Worm (Caenorhabditis elegans) whole organism, late embryonic: ENCODE measurements around the gene nlp-78.

Experiments used
- C38D4.7 ChIP-seq: fragments of 200-800 bp; sonication (Bioruptor generic); optimal IDR thresholded peaks from 2 replicates; lab custom pipeline; 2018; ENCODE audit warnings: mild to moderate bottlenecking, missing genetic modification characterization, moderate library complexity, missing compliant biosample characterization
- F13H6.1 ChIP-seq: sonication (generic microtip); optimal IDR thresholded peaks from 2 replicates; lab custom pipeline; 2016; ENCODE audit warnings: missing genetic modification characterization, missing compliant biosample characterization
- T23F11.4 ChIP-seq: fragments of 200-800 bp; sonication (Bioruptor generic); optimal IDR thresholded peaks from 2 replicates; lab custom pipeline; 2018; ENCODE audit warnings: mild to moderate bottlenecking, missing genetic modification characterization, missing compliant biosample characterization
- Y22D7AL.16 ChIP-seq: sonication (generic microtip); optimal IDR thresholded peaks from 2 replicates; lab custom pipeline; 2016; ENCODE audit warnings: missing genetic modification characterization, missing compliant biosample characterization
- ahr-1 ChIP-seq: sonication (generic microtip); optimal IDR thresholded peaks from 2 replicates; lab custom pipeline; 2016; ENCODE audit warnings: missing genetic modification characterization, missing compliant biosample characterization
- ceh-14 ChIP-seq: sonication (generic microtip); optimal IDR thresholded peaks from 2 replicates; lab custom pipeline; 2016; ENCODE audit warnings: missing genotype, missing genetic modification characterization, missing compliant biosample characterization
- ceh-18 ChIP-seq: sonication (generic microtip); optimal IDR thresholded peaks from 2 replicates; lab custom pipeline; 2016; ENCODE audit warnings: missing genetic modification characterization, missing compliant biosample characterization
- ceh-24 ChIP-seq: sonication (generic microtip); optimal IDR thresholded peaks from 2 replicates; lab custom pipeline; 2016; ENCODE audit warnings: mild to moderate bottlenecking, missing genetic modification characterization, missing compliant biosample characterization
- ceh-30 ChIP-seq: fragments of 150-350 bp; optimal IDR thresholded peaks from 2 replicates; lab custom pipeline; 2014; ENCODE audit warnings: missing biosample characterization, missing genetic modification characterization
- ceh-48 ChIP-seq: sonication (generic microtip); optimal IDR thresholded peaks from 2 replicates; lab custom pipeline; 2016; ENCODE audit warnings: missing genetic modification characterization, inconsistent platforms, missing compliant biosample characterization
- ceh-6 ChIP-seq: fragments of 200-800 bp; sonication (Bioruptor generic); optimal IDR thresholded peaks from 2 replicates; lab custom pipeline; 2018; ENCODE audit warnings: mild to moderate bottlenecking, missing genetic modification characterization, missing compliant biosample characterization
- elt-2 ChIP-seq: sonication (generic microtip); optimal IDR thresholded peaks from 2 replicates; lab custom pipeline; 2016; ENCODE audit warnings: missing genetic modification reagents, missing genetic modification characterization, missing compliant biosample characterization
- elt-4 ChIP-seq: sonication (generic microtip); optimal IDR thresholded peaks from 2 replicates; lab custom pipeline; 2016; ENCODE audit warnings: missing genetic modification characterization, missing compliant biosample characterization
- ets-4 ChIP-seq: sonication (generic microtip); optimal IDR thresholded peaks from 2 replicates; lab custom pipeline; 2016; ENCODE audit warnings: missing genetic modification characterization, missing compliant biosample characterization
- eyg-1 ChIP-seq: sonication (generic microtip); optimal IDR thresholded peaks from 2 replicates; lab custom pipeline; 2016; ENCODE audit warnings: missing genotype, missing genetic modification characterization, missing compliant biosample characterization
- fkh-6 ChIP-seq: sonication (generic microtip); optimal IDR thresholded peaks from 2 replicates; lab custom pipeline; 2016; ENCODE audit warnings: missing genetic modification characterization, missing compliant biosample characterization
- gmeb-2 ChIP-seq: sonication (generic microtip); optimal IDR thresholded peaks from 2 replicates; lab custom pipeline; 2016; ENCODE audit warnings: missing genetic modification characterization, inconsistent platforms, missing compliant biosample characterization
- hlh-13 ChIP-seq: fragments of 200-800 bp; sonication (Bioruptor generic); optimal IDR thresholded peaks from 2 replicates; lab custom pipeline; 2018; ENCODE audit warnings: mild to moderate bottlenecking, missing genetic modification characterization, missing compliant biosample characterization
- hlh-15 ChIP-seq: sonication (generic microtip); optimal IDR thresholded peaks from 2 replicates; lab custom pipeline; 2016; ENCODE audit warnings: missing genetic modification characterization, missing compliant biosample characterization
- lin-11 ChIP-seq: fragments of 200-800 bp; sonication (Bioruptor generic); optimal IDR thresholded peaks from 2 replicates; lab custom pipeline; 2018; ENCODE audit warnings: mild to moderate bottlenecking, missing genetic modification characterization, missing compliant biosample characterization
- mec-3 ChIP-seq: sonication (generic microtip); optimal IDR thresholded peaks from 2 replicates; lab custom pipeline; 2016; ENCODE audit warnings: borderline replicate concordance, missing genetic modification characterization, missing compliant biosample characterization
- nhr-11 ChIP-seq: fragments of 150-350 bp; optimal IDR thresholded peaks from 2 replicates; lab custom pipeline; 2014; ENCODE audit warnings: missing biosample characterization, missing genetic modification characterization
- npax-4 ChIP-seq: sonication (generic microtip); optimal IDR thresholded peaks from 2 replicates; lab custom pipeline; 2016; ENCODE audit warnings: missing genetic modification characterization, missing compliant biosample characterization
- odd-2 ChIP-seq: sonication (generic microtip); optimal IDR thresholded peaks from 2 replicates; lab custom pipeline; 2017; ENCODE audit warnings: antibody characterized with exemption, mild to moderate bottlenecking, missing genetic modification characterization, missing compliant biosample characterization
- pax-1 ChIP-seq: fragments of 150-350 bp; optimal IDR thresholded peaks from 2 replicates; lab custom pipeline; 2014; ENCODE audit warnings: missing biosample characterization, missing genetic modification characterization
- pha-2 ChIP-seq: sonication (generic microtip); optimal IDR thresholded peaks from 2 replicates; lab custom pipeline; 2017; ENCODE audit warnings: mild to moderate bottlenecking, missing genetic modification characterization, missing compliant biosample characterization
- pha-4 ChIP-seq: fragments of 150-350 bp; optimal IDR thresholded peaks from 2 replicates; lab custom pipeline; 2018; ENCODE audit warnings: missing biosample characterization, missing genetic modification reagents, missing genetic modification characterization
- pros-1 ChIP-seq: fragments of 150-350 bp; optimal IDR thresholded peaks from 2 replicates; lab custom pipeline; 2014; ENCODE audit warnings: missing biosample characterization, missing genetic modification reagents, missing genetic modification characterization
- rnt-1 ChIP-seq: sonication (generic microtip); optimal IDR thresholded peaks from 2 replicates; lab custom pipeline; 2016; ENCODE audit warnings: missing genetic modification characterization, missing compliant biosample characterization
- sox-2 ChIP-seq: fragments of 200-800 bp; sonication (Bioruptor generic); IDR thresholded peaks from 2 replicates; pipeline ENCODE4 v1.3.6; 2022; ENCODE audit warnings: missing genetic modification reagents, missing genetic modification characterization, missing compliant biosample characterization
- sox-4 ChIP-seq: sonication (generic microtip); optimal IDR thresholded peaks from 2 replicates; lab custom pipeline; 2017; ENCODE audit warnings: mild to moderate bottlenecking, missing genetic modification characterization, inconsistent platforms, missing compliant biosample characterization
- syd-9 ChIP-seq: sonication (generic microtip); optimal IDR thresholded peaks from 2 replicates; lab custom pipeline; 2016; ENCODE audit warnings: mild to moderate bottlenecking, missing genetic modification characterization, moderate library complexity, missing compliant biosample characterization
- tbx-7 ChIP-seq: sonication (generic microtip); optimal IDR thresholded peaks from 2 replicates; lab custom pipeline; 2016; ENCODE audit warnings: missing genotype, missing genetic modification characterization, missing compliant biosample characterization
- ttx-3 ChIP-seq: sonication (generic microtip); optimal IDR thresholded peaks from 2 replicates; lab custom pipeline; 2016; ENCODE audit warnings: missing genetic modification reagents, missing genetic modification characterization, missing compliant biosample characterization
- unc-3 ChIP-seq, 2 experiments: fragments of 200-800 bp in 1 of 2; sonication (Bioruptor generic) in 1 of 2; sonication (generic microtip) in 1 of 2; conservative IDR thresholded peaks in 1 of 2; optimal IDR thresholded peaks in 1 of 2; 2 replicates each; pipeline versions ENCODE4 v1.3.6 to Lab custom; 2016 to 2022; ENCODE audit warnings: missing compliant biosample characterization in 2 of 2, missing genetic modification characterization in 2 of 2, missing genetic modification reagents in 1 of 2
- unc-55 ChIP-seq: sonication (generic microtip); optimal IDR thresholded peaks from 2 replicates; lab custom pipeline; 2017; ENCODE audit warnings: missing biosample characterization, missing genetic modification reagents, missing genetic modification characterization

Gene nlp-78

DNA sequence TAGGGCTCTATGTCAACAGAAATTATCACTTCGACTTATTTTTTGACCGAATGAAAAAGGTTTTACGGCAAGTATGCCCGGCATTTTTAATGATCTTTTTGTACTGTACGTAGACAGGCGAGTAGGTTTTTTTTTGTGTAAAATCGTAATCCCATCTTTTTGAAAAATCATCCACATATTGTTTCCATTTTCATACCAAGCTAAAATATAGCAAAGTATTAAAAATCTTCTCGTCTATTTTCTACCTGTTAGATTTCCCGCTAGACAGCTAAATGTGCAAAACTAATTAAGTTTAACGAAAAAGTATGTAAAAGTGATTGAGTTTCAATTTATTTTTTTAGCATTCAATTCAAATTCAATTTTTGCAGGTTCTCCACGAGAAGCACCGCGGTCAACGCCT is 4.6 kb upstream of the nlp-78 start, which contains the start of gene C16D2.1:
TSS of gene C16D2.1 (plus strand) at position 301 of the 400 bp plus-strand sequence.
- TF ChIP-seq nhr-11 (no peak), fkh-6 (tag; lab: Kevin White, UChicago) (no peak), ceh-48 (tag; lab: Kevin White, UChicago) (no peak), lin-11 (tag; lab: Kevin White, UChicago) (no peak), ceh-18 (tag; lab: Kevin White, UChicago) (no peak), unc-3 (GFP tag; conservative IDR thresholded peaks at IDR 0.05; lab: Robert Waterston, UW) (no peak), unc-3 (tag; optimal IDR thresholded peaks at IDR 0.05; lab: Kevin White, UChicago) (no peak), rnt-1 (tag; lab: Kevin White, UChicago) (no peak), unc-55 (GFP tag; lab: Kevin White, UChicago) (no peak), pros-1 (tag; lab: Kevin White, UChicago) (no peak), sox-4 (tag; lab: Kevin White, UChicago) (no peak), ceh-14 (tag; lab: Kevin White, UChicago) (no peak), pha-4 (no peak), ttx-3 (no peak), elt-4 (tag; lab: Kevin White, UChicago) (no peak), hlh-15 (no peak), gmeb-2 (tag; lab: Kevin White, UChicago) (no peak), ceh-24 (tag; lab: Kevin White, UChicago) (no peak), ceh-6 (GFP tag; lab: Kevin White, UChicago) (no peak), eyg-1 (tag; lab: Kevin White, UChicago) (no peak), elt-2 (tag; lab: Kevin White, UChicago) (no peak)

DNA sequence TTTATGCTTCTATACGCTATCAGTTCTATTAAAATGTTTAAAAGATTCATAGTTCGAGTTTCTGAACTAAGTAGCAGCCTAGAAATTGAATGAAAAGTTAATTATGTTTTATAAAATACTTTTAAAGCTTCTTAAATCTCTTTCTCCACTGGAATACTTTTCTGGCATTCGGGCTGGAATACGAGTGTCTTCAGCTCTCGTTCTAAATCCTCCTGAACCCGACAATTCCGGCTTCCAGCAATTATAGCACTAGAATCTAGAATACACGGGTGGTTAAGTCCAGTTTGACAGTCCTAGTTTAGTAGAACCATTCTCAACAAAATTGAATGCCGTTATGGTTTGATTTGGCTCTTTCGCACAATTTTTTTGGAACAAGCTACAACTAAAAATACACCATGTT is 3.6 kb upstream of the nlp-78 start:
- no peak for TF ChIP-seq mec-3 (tag; lab: Kevin White, UChicago)
- no peak for TF ChIP-seq Y22D7AL.16 (tag; lab: Kevin White, UChicago)
- no peak for TF ChIP-seq pax-1 (tag; lab: Kevin White, UChicago)
- TF ChIP-seq sox-4 (tag; lab: Kevin White, UChicago) = no peak
- no peak for TF ChIP-seq nhr-11
- no peak for TF ChIP-seq npax-4 (tag; lab: Kevin White, UChicago)
- TF ChIP-seq syd-9 (tag; lab: Kevin White, UChicago) = no peak
- TF ChIP-seq elt-2 (tag; lab: Kevin White, UChicago) = no peak
- no peak for TF ChIP-seq T23F11.4
- no peak for TF ChIP-seq hlh-15
- no peak for TF ChIP-seq tbx-7 (tag; lab: Kevin White, UChicago)
- no peak for TF ChIP-seq C38D4.7 (GFP tag; lab: Kevin White, UChicago)
- TF ChIP-seq, all 69 proteins: peak for 0

DNA sequence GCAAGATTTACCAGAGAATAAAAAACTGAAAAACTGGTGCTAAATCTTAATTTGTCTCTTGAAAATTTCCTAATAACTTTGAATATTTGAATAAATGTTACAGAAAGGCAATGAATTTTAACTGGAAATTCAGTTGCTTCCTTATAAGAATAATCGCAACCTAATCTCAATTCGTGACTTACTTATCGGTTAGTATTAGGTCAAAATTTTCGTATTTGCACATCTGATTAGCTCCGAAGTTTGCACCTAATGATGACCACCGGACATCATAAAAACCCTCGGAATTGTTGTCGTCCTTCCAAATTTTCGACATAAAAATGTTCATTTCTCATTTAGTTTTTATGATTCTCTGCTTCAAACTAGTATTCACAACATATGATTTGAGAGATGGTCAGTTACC is 1.8 kb downstream of the nlp-78 start, which contains the start of gene C16D2.3:
TSS of gene C16D2.3 (plus strand) at position 301 of the 400 bp plus-strand sequence.
- no peak for TF ChIP-seq sox-4 (tag; lab: Kevin White, UChicago)

DNA sequence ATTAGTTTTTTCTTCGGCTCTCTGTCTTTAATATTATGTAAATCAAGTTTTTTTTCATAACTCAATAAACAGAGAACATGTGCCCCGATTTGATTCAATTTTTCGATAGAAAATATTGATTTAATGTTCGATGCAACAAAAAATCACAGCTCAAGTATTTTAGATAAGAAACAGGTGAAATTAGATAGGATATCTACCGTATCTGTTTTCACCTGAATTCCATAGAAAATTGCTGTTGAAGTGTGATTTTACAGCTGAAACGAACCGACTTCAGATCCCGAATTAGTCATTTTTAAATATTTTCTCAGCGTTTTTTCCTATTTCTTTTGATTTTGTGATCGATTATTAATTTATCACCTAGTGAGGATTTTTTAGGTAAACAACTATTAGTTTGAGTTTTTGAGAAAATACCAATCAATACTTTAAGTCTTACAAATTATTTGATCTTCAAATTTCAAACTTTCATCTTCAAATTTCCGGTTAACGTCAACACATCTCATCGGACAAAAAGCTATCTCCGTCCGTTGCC is 3.3 kb downstream of the nlp-78 start, which contains the start of gene Y9C2UA.1:
TSS of gene Y9C2UA.1 (plus strand) at position 479 of the 529 bp plus-strand sequence.
- TF ChIP-seq F13H6.1 (tag; lab: Kevin White, UChicago) (no peak), ceh-30 (no peak), pros-1 (tag; lab: Kevin White, UChicago) (no peak), ahr-1 (tag; lab: Kevin White, UChicago) (no peak), sox-2 (GFP tag; lab: Robert Waterston, UW) (no peak), ceh-24 (tag; lab: Kevin White, UChicago) (no peak), hlh-13 (GFP tag; lab: Kevin White, UChicago) (no peak), T23F11.4 (no peak), ets-4 (no peak), unc-55 (GFP tag; lab: Kevin White, UChicago) (no peak), pha-2 (no peak), odd-2 (tag; lab: Kevin White, UChicago) (no peak), lin-11 (tag; lab: Kevin White, UChicago) (no peak), ceh-48 (tag; lab: Kevin White, UChicago) (no peak)
